Fruit fly (Drosophila melanogaster) whole organism, embryonic: ENCODE results near the gene Prx2.

Source experiments
- ATbp ChIP-seq: fragments of 200-800 bp; sonication (Bioruptor generic); optimal IDR thresholded peaks from 2 replicates; lab custom pipeline; 2017; ENCODE audit warnings: missing biosample characterization, mild to moderate bottlenecking, missing genetic modification characterization, missing genetic modification reagents
- Abd-B ChIP-seq: fragments of 200-800 bp; sonication (Bioruptor generic); optimal IDR thresholded peaks from 2 replicates; lab custom pipeline; 2018; ENCODE audit warnings: missing biosample characterization, mild to moderate bottlenecking, missing genetic modification characterization, moderate library complexity
- Aef1 ChIP-seq: fragments of 200-800 bp; sonication (Bioruptor generic); IDR thresholded peaks from 3 replicates; pipeline ENCODE4 v1.3.6; 2022; ENCODE audit warnings: missing biosample characterization, missing genetic modification characterization
- CG10147 ChIP-seq: fragments of 200-800 bp; sonication (Bioruptor generic); optimal IDR thresholded peaks from 2 replicates; lab custom pipeline; 2019; ENCODE audit warnings: missing biosample characterization, mild to moderate bottlenecking, missing genetic modification characterization, moderate library complexity
- CG11093 ChIP-seq: fragments of 200-800 bp; sonication (Bioruptor generic); IDR thresholded peaks from 3 replicates; pipeline ENCODE4 v1.3.6; 2022; ENCODE audit warnings: missing biosample characterization, missing genetic modification characterization
- CG14014 ChIP-seq: fragments of 200-800 bp; sonication (Bioruptor generic); IDR thresholded peaks from 2 replicates; pipeline ENCODE4 v1.3.6; 2022; ENCODE audit warnings: missing biosample characterization, missing genetic modification characterization
- CG16863 ChIP-seq: fragments of 200-800 bp; sonication (Bioruptor generic); optimal IDR thresholded peaks from 3 replicates; lab custom pipeline; 2016; ENCODE audit warnings: missing biosample characterization, missing genetic modification characterization
- CG17328 ChIP-seq: fragments of 200-800 bp; sonication (Bioruptor generic); IDR thresholded peaks from 2 replicates; pipeline ENCODE4 v1.3.6; 2022; ENCODE audit warnings: missing biosample characterization, missing genetic modification characterization
- CG17359 ChIP-seq: fragments of 200-800 bp; sonication (Bioruptor generic); optimal IDR thresholded peaks from 3 replicates; lab custom pipeline; 2018; ENCODE audit warnings: missing biosample characterization, mild to moderate bottlenecking, missing genetic modification characterization, moderate library complexity
- CG17361 ChIP-seq: fragments of 200-800 bp; sonication (Bioruptor generic); IDR thresholded peaks from 3 replicates; pipeline ENCODE4 v1.3.6; 2022; ENCODE audit warnings: missing biosample characterization, missing genetic modification characterization
- CG17385 ChIP-seq: fragments of 200-800 bp; sonication (Bioruptor generic); optimal IDR thresholded peaks from 3 replicates; lab custom pipeline; 2018; ENCODE audit warnings: missing biosample characterization, mild to moderate bottlenecking, missing genetic modification characterization
- CG32532 ChIP-seq: fragments of 200-800 bp; sonication (Bioruptor generic); IDR thresholded peaks from 2 replicates; pipeline ENCODE4 v1.3.6; 2022; ENCODE audit warnings: missing biosample characterization, missing genetic modification characterization
- CG32767 ChIP-seq: fragments of 200-800 bp; sonication (Bioruptor generic); IDR thresholded peaks from 2 replicates; pipeline ENCODE4 v1.3.6; 2022; ENCODE audit warnings: missing biosample characterization, missing genetic modification characterization
- CG42726 ChIP-seq: fragments of 200-800 bp; sonication (Bioruptor generic); IDR thresholded peaks from 2 replicates; pipeline ENCODE4 v1.3.6; 2022; ENCODE audit warnings: missing biosample characterization, missing genetic modification characterization; ENCODE audit not compliant: partially characterized antibody
- CG9609 ChIP-seq: fragments of 200-800 bp; sonication (Bioruptor generic); optimal IDR thresholded peaks from 3 replicates; lab custom pipeline; 2016; ENCODE audit warnings: missing biosample characterization, missing genetic modification characterization
- Doc3 ChIP-seq: fragments of 200-800 bp; sonication (Bioruptor generic); IDR thresholded peaks from 3 replicates; pipeline ENCODE4 v1.3.6; 2022; ENCODE audit warnings: missing biosample characterization, missing genetic modification characterization; ENCODE audit not compliant: partially characterized antibody
- Ets97D ChIP-seq: fragments of 200-800 bp; sonication (Bioruptor generic); optimal IDR thresholded peaks from 3 replicates; lab custom pipeline; 2016; ENCODE audit warnings: missing biosample characterization, missing genetic modification characterization
- Hmr ChIP-seq: fragments of 200-800 bp; sonication (Bioruptor generic); optimal IDR thresholded peaks from 3 replicates; lab custom pipeline; 2017; ENCODE audit warnings: mild to moderate bottlenecking, missing biosample characterization, missing genetic modification reagents, missing genetic modification characterization
- Hsf ChIP-seq: fragments of 200-800 bp; sonication (Bioruptor generic); optimal IDR thresholded peaks from 3 replicates; lab custom pipeline; 2016; ENCODE audit warnings: missing biosample characterization, missing genetic modification characterization
- Kr ChIP-seq: fragments of 200-800 bp; sonication (Bioruptor generic); optimal IDR thresholded peaks from 2 replicates; lab custom pipeline; 2017; ENCODE audit warnings: missing biosample characterization, mild to moderate bottlenecking, missing genetic modification characterization
- Neu2 ChIP-seq: fragments of 200-800 bp; sonication (Bioruptor generic); optimal IDR thresholded peaks from 3 replicates; lab custom pipeline; 2016; ENCODE audit warnings: missing biosample characterization, missing genetic modification characterization, borderline replicate concordance
- Oaz ChIP-seq: fragments of 200-800 bp; sonication (Bioruptor generic); IDR thresholded peaks from 2 replicates; pipeline ENCODE4 v1.3.6; 2022; ENCODE audit warnings: missing biosample characterization, missing genetic modification characterization
- Ravus ChIP-seq: fragments of 200-800 bp; sonication (Bioruptor generic); IDR thresholded peaks from 2 replicates; pipeline ENCODE4 v1.3.6; 2022; ENCODE audit warnings: missing biosample characterization, missing genetic modification characterization
- Six4 ChIP-seq: fragments of 200-800 bp; sonication (Bioruptor generic); optimal IDR thresholded peaks from 2 replicates; lab custom pipeline; 2016; ENCODE audit warnings: missing biosample characterization, missing genetic modification characterization
- Xrp1 ChIP-seq: fragments of 200-800 bp; sonication (Bioruptor generic); IDR thresholded peaks from 2 replicates; pipeline ENCODE4 v1.3.6; 2022; ENCODE audit warnings: missing biosample characterization, missing genetic modification characterization
- amos ChIP-seq: fragments of 200-800 bp; sonication (Bioruptor generic); IDR thresholded peaks from 2 replicates; pipeline ENCODE4 v1.3.6; 2022; ENCODE audit warnings: missing biosample characterization, missing genetic modification characterization; ENCODE audit not compliant: partially characterized antibody
- ase ChIP-seq: fragments of 200-800 bp; sonication (Bioruptor generic); IDR thresholded peaks from 3 replicates; pipeline ENCODE4 v1.3.6; 2022; ENCODE audit warnings: missing biosample characterization, missing genetic modification characterization
- ato ChIP-seq: fragments of 200-800 bp; sonication (Bioruptor generic); IDR thresholded peaks from 2 replicates; pipeline ENCODE4 v1.3.6; 2022; ENCODE audit warnings: missing biosample characterization, missing genetic modification characterization; ENCODE audit not compliant: partially characterized antibody
- crol ChIP-seq: fragments of 200-800 bp; sonication (Bioruptor generic); IDR thresholded peaks from 2 replicates; pipeline ENCODE4 v1.3.6; 2022; ENCODE audit warnings: missing biosample characterization, missing genetic modification characterization
- dmrt11E ChIP-seq: fragments of 200-800 bp; sonication (Bioruptor generic); optimal IDR thresholded peaks from 3 replicates; lab custom pipeline; 2018; ENCODE audit warnings: missing biosample characterization, mild to moderate bottlenecking, missing genetic modification characterization, moderate library complexity
- dysf ChIP-seq: fragments of 200-800 bp; sonication (Bioruptor generic); IDR thresholded peaks from 3 replicates; pipeline ENCODE4 v1.3.6; 2022; ENCODE audit warnings: missing biosample characterization, missing genetic modification characterization
- ems ChIP-seq: fragments of 200-800 bp; sonication (Bioruptor generic); optimal IDR thresholded peaks from 3 replicates; lab custom pipeline; 2016; ENCODE audit warnings: missing biosample characterization, missing genetic modification characterization
- gce ChIP-seq: fragments of 200-800 bp; sonication (Bioruptor generic); IDR thresholded peaks from 3 replicates; pipeline ENCODE4 v1.3.6; 2022; ENCODE audit warnings: missing biosample characterization, missing genetic modification characterization
- her ChIP-seq: fragments of 200-800 bp; sonication (Bioruptor generic); optimal IDR thresholded peaks from 2 replicates; lab custom pipeline; 2016; ENCODE audit warnings: missing biosample characterization, missing genetic modification characterization
- ind ChIP-seq: fragments of 200-800 bp; sonication (Bioruptor generic); optimal IDR thresholded peaks from 3 replicates; lab custom pipeline; 2016; ENCODE audit warnings: missing biosample characterization, missing genetic modification characterization
- jigr1 ChIP-seq: fragments of 200-800 bp; sonication (Bioruptor generic); IDR thresholded peaks from 3 replicates; pipeline ENCODE4 v1.3.6; 2022; ENCODE audit warnings: missing biosample characterization, missing genetic modification characterization
- kay ChIP-seq: fragments of 200-800 bp; sonication (Bioruptor generic); optimal IDR thresholded peaks from 2 replicates; lab custom pipeline; 2016; ENCODE audit warnings: missing biosample characterization, missing genetic modification characterization
- ken ChIP-seq: fragments of 200-800 bp; sonication (Bioruptor generic); IDR thresholded peaks from 3 replicates; pipeline ENCODE4 v1.3.6; 2022; ENCODE audit warnings: missing biosample characterization, missing genetic modification characterization
- luna ChIP-seq: fragments of 200-800 bp; sonication (Bioruptor generic); optimal IDR thresholded peaks from 2 replicates; lab custom pipeline; 2016; ENCODE audit warnings: missing biosample characterization, missing genetic modification characterization
- oc ChIP-seq: fragments of 200-800 bp; sonication (Bioruptor generic); optimal IDR thresholded peaks from 2 replicates; lab custom pipeline; 2018; ENCODE audit warnings: missing biosample characterization, mild to moderate bottlenecking, missing genetic modification characterization, moderate library complexity
- pan ChIP-seq, 4 experiments: fragments of >200 bp in 3 of 4; fragments of 200-800 bp in 1 of 4; sonication (Bioruptor generic) in 1 of 4; optimal IDR thresholded peaks in 3 of 4; IDR thresholded peaks in 1 of 4; 2 replicates each; pipeline versions ENCODE4 v1.3.6 to Lab custom; 2017 to 2022; ENCODE audit warnings: missing biosample characterization in 2 of 4, missing genetic modification characterization in 2 of 4, mixed read lengths in 1 of 4
- pfk ChIP-seq: fragments of 200-800 bp; sonication (Bioruptor generic); optimal IDR thresholded peaks from 2 replicates; lab custom pipeline; 2018; ENCODE audit warnings: missing biosample characterization, mild to moderate bottlenecking, missing genetic modification characterization, moderate library complexity
- pita ChIP-seq: fragments of 200-800 bp; sonication (Bioruptor generic); optimal IDR thresholded peaks from 2 replicates; lab custom pipeline; 2017; ENCODE audit warnings: missing biosample characterization, mild to moderate bottlenecking, missing genetic modification characterization
- sna ChIP-seq: fragments of 200-800 bp; sonication (Bioruptor generic); IDR thresholded peaks from 2 replicates; pipeline ENCODE4 v1.3.6; 2022; ENCODE audit warnings: missing biosample characterization, missing genetic modification characterization; ENCODE audit not compliant: partially characterized antibody
- sqz ChIP-seq: fragments of 200-800 bp; sonication (Bioruptor generic); optimal IDR thresholded peaks from 3 replicates; lab custom pipeline; 2018; ENCODE audit warnings: missing biosample characterization, mild to moderate bottlenecking, missing genetic modification characterization
- stc ChIP-seq: fragments of 200-800 bp; sonication (Bioruptor generic); IDR thresholded peaks from 2 replicates; pipeline ENCODE4 v1.3.6; 2022; ENCODE audit warnings: missing biosample characterization, missing genetic modification characterization
- stwl ChIP-seq: fragments of 200-800 bp; sonication (Bioruptor generic); optimal IDR thresholded peaks from 3 replicates; lab custom pipeline; 2018; ENCODE audit warnings: missing biosample characterization, mild to moderate bottlenecking, missing genetic modification characterization, moderate library complexity
- sug ChIP-seq: fragments of 200-800 bp; optimal IDR thresholded peaks from 2 replicates; lab custom pipeline; 2019; ENCODE audit warnings: missing biosample characterization, mild to moderate bottlenecking, missing genetic modification characterization, moderate library complexity
- tin ChIP-seq: fragments of 200-800 bp; sonication (Bioruptor generic); optimal IDR thresholded peaks from 3 replicates; lab custom pipeline; 2016; ENCODE audit warnings: missing biosample characterization, missing genetic modification characterization
- usp ChIP-seq: fragments of >200 bp; optimal IDR thresholded peaks from 2 replicates; lab custom pipeline; 2017; ENCODE audit warnings: missing biosample characterization, missing genetic modification characterization
- wek ChIP-seq: fragments of 200-800 bp; sonication (Bioruptor generic); optimal IDR thresholded peaks from 3 replicates; lab custom pipeline; 2018; ENCODE audit warnings: missing biosample characterization, mild to moderate bottlenecking, missing genetic modification characterization, moderate library complexity

Prx2 gene

dm6 chrX:13368149-13368548 lies 38.5 kb downstream of the Prx2 start, which contains the start of gene dmrt11E (continued):
- peak; percentile 41; the same call in 1 of the 3 replicates for TF ChIP-seq ase
- peak; percentile 32 for TF ChIP-seq stwl (tag; lab: Kevin White, UChicago)
- TF ChIP-seq CG17361 (GFP tag; lab: Robert Waterston, UW), result peak; percentile 74
- peak; percentile 48 for TF ChIP-seq ind (GFP tag; lab: Kevin White, UChicago)
- TF ChIP-seq CG32532 (GFP tag; lab: Robert Waterston, UW), result no peak
- TF ChIP-seq pfk, result no peak
- peak; percentile 27 for TF ChIP-seq wek (GFP tag; lab: Kevin White, UChicago)
- no peak for TF ChIP-seq pita (GFP tag; lab: Kevin White, UChicago)
- peak; percentile 46; the same call in 1 of the 3 replicates for TF ChIP-seq CG11093
- no peak for TF ChIP-seq jigr1
- TF ChIP-seq sqz (GFP tag; lab: Kevin White, UChicago), result no peak
- no peak for TF ChIP-seq Oaz (GFP tag; lab: Robert Waterston, UW)
- no peak for TF ChIP-seq CG42726
- TF ChIP-seq CG17359 (tag; lab: Kevin White, UChicago), result peak; percentile 71
- TF ChIP-seq dmrt11E (tag; lab: Kevin White, UChicago), result peak; percentile 98
- no peak for TF ChIP-seq her (GFP tag; lab: Kevin White, UChicago)
- TF ChIP-seq CG17328 (GFP tag; lab: Robert Waterston, UW), result peak; percentile 69
- no peak for TF ChIP-seq Aef1 (GFP tag; lab: Robert Waterston, UW)
- TF ChIP-seq Hmr (GFP tag; lab: Kevin White, UChicago), result no peak
- peak; percentile 43 for TF ChIP-seq CG17385 (GFP tag; lab: Kevin White, UChicago)
- TF ChIP-seq CG14014, result no peak
- TF ChIP-seq CG9609 (GFP tag; lab: Kevin White, UChicago), result no peak
- TF ChIP-seq Doc3 (GFP tag; lab: Robert Waterston, UW), result no peak
- no peak for TF ChIP-seq sug (tag; lab: Kevin White, UChicago)
- no peak for TF ChIP-seq CG16863
- 0 out of 2 replicates have a peak, but pooled peaks have one; percentile 23 for TF ChIP-seq CG32767
- TF ChIP-seq kay, result no peak
- TF ChIP-seq Ravus (GFP tag; lab: Robert Waterston, UW), result no peak
- TF ChIP-seq sna, result no peak
- peak; percentile 29; the same call in 1 of the 2 replicates for TF ChIP-seq stc (GFP tag; lab: Robert Waterston, UW)
- TF ChIP-seq Ets97D, result no peak
- no peak for TF ChIP-seq crol
- no peak for TF ChIP-seq amos (GFP tag; lab: Robert Waterston, UW)
- TF ChIP-seq ken (GFP tag; lab: Robert Waterston, UW), result peak; percentile 59; the same call in 1 of the 3 replicates
- TF ChIP-seq ATbp (GFP tag; lab: Kevin White, UChicago), result peak; percentile 53
- no peak for TF ChIP-seq luna
- no peak for TF ChIP-seq ems (GFP tag; lab: Kevin White, UChicago)
- peak; percentile 62 for TF ChIP-seq oc (tag; lab: Kevin White, UChicago)
- no peak for TF ChIP-seq ato
- 0 out of 3 replicates have a peak, but pooled peaks have one; percentile 26 for TF ChIP-seq gce (GFP tag; lab: Robert Waterston, UW)
- TF ChIP-seq usp (GFP tag; lab: Kevin White, UChicago), result no peak
- TF ChIP-seq dysf (GFP tag; lab: Robert Waterston, UW), result peak; percentile 64
- peak; percentile 38 for TF ChIP-seq Six4 (GFP tag; lab: Kevin White, UChicago)
- TF ChIP-seq Xrp1 (GFP tag; lab: Robert Waterston, UW), result peak; percentile 87
- TF ChIP-seq Neu2, result no peak
- TF ChIP-seq CG10147, result no peak
- no peak for TF ChIP-seq pan (optimal IDR thresholded peaks at IDR 0.05; lab: Kevin White, UChicago)
- peak in 1 of 2 experiments; percentile 54 for TF ChIP-seq pan (GFP tag; optimal IDR thresholded peaks at IDR 0.05 in 1 of 2, IDR thresholded peaks at IDR 0.05 in 1 of 2)
- no peak for TF ChIP-seq Kr (GFP tag; lab: Kevin White, UChicago)
- TF ChIP-seq Abd-B (GFP tag; lab: Kevin White, UChicago), result peak; percentile 41
- peak; percentile 65 for TF ChIP-seq tin (GFP tag; lab: Kevin White, UChicago)
- TF ChIP-seq Hsf (GFP tag; lab: Kevin White, UChicago), result no peak
